Fruit fly (Drosophila melanogaster): ENCODE data around the gene CG18081.
A peak's percentile ranks its signal among the peaks of the same experiment; 100 is the strongest.

CG18081 gene

dm6 chr3L:15816143-15816487 lies 19.1 kb downstream of the CG18081 start, which contains the start of gene fwe:
Gene fwe, minus strand, starts transcription at chr3L:15816410.
- TF ChIP-seq CG8478 (optimal IDR thresholded peaks at IDR 0.05) (no peak), CTCF (optimal IDR thresholded peaks at IDR 0.05) (peak in 1 of 2 experiments; percentile 19)

- TF ChIP-seq CTCF (optimal IDR thresholded peaks at IDR 0.05) = no peak
These were observed 19.6 kb downstream of the CG18081 start for dm6 chr3L:15815353-15816142.

- TF ChIP-seq CG8478 (optimal IDR thresholded peaks at IDR 0.05) = no peak
- TF ChIP-seq CTCF (optimal IDR thresholded peaks at IDR 0.05) = no peak
These were observed 21.2 kb downstream of the CG18081 start for dm6 chr3L:15813988-15814387.

dm6 chr3L:15809768-15810167 lies 25.4 kb downstream of the CG18081 start:
- TF ChIP-seq CTCF (optimal IDR thresholded peaks at IDR 0.05) = no peak
- TF ChIP-seq CG8478 (optimal IDR thresholded peaks at IDR 0.05) = no peak

- no peak for TF ChIP-seq CTCF (optimal IDR thresholded peaks at IDR 0.05)
- TF ChIP-seq CG8478 (optimal IDR thresholded peaks at IDR 0.05) = no peak
These were observed 26.0 kb downstream of the CG18081 start, which contains the start of gene CG13445 for dm6 chr3L:15809185-15809584. Gene CG13445, plus strand, starts transcription at chr3L:15809485.

dm6 chr3L:15808667-15809066 lies 26.5 kb downstream of the CG18081 start:
- TF ChIP-seq CTCF (optimal IDR thresholded peaks at IDR 0.05) (no peak), CG8478 (optimal IDR thresholded peaks at IDR 0.05) (no peak)

- TF ChIP-seq CG8478 (optimal IDR thresholded peaks at IDR 0.05) (no peak), CTCF (optimal IDR thresholded peaks at IDR 0.05) (no peak)
These were observed 27.2 kb downstream of the CG18081 start, which contains the start of gene CG6244 for dm6 chr3L:15808022-15808421. Gene CG6244, plus strand, starts transcription at chr3L:15808322.

dm6 chr3L:15802655-15803054 lies 32.5 kb downstream of the CG18081 start:
- TF ChIP-seq CTCF (optimal IDR thresholded peaks at IDR 0.05) = no peak
- TF ChIP-seq CG8478 (optimal IDR thresholded peaks at IDR 0.05) = no peak

dm6 chr3L:15802117-15802516 lies 33.1 kb downstream of the CG18081 start:
- no peak for TF ChIP-seq CG8478 (optimal IDR thresholded peaks at IDR 0.05)
- TF ChIP-seq CTCF (optimal IDR thresholded peaks at IDR 0.05) = no peak

dm6 chr3L:15794311-15794710 lies 40.9 kb downstream of the CG18081 start:
- TF ChIP-seq CG8478 (optimal IDR thresholded peaks at IDR 0.05) (no peak), CTCF (optimal IDR thresholded peaks at IDR 0.05) (no peak)

dm6 chr3L:15791072-15791471 lies 44.1 kb downstream of the CG18081 start:
- TF ChIP-seq CTCF (optimal IDR thresholded peaks at IDR 0.05) = no peak
- no peak for TF ChIP-seq CG8478 (optimal IDR thresholded peaks at IDR 0.05)

dm6 chr3L:15787406-15787805 lies 47.8 kb downstream of the CG18081 start:
- TF ChIP-seq CG8478 (optimal IDR thresholded peaks at IDR 0.05) (no peak), CTCF (optimal IDR thresholded peaks at IDR 0.05) (no peak)

dm6 chr3L:15785368-15785767 lies 49.8 kb downstream of the CG18081 start:
- TF ChIP-seq CTCF (optimal IDR thresholded peaks at IDR 0.05) (no peak), CG8478 (optimal IDR thresholded peaks at IDR 0.05) (no peak)
